Worm (Caenorhabditis elegans): Measurements from ENCODE around the gene frpr-15.

frpr-15 gene

DNA sequence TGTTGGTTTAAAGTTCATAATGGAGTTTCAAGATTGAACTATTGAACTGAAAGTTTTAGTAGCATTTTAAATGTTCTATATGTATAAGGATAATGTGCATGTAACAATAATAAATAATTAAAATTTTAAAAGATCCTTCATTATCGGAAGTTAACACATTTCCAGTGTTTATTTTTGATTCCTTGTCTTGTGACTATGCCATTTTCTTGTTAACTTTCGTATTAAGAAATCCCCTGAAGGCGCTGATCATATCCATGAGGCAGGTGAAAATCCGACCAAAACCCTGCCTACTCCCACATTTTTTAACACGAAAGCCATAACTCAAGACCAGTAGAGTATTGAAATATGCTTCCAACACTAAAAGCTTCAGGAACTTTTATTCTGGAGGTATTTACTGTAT is 39.8 kb downstream of the frpr-15 start, which contains the start of gene R11D1.7:
Gene R11D1.7, plus strand, starts transcription at position 301 of the 400 bp plus-strand sequence.
- TF ChIP-seq odd-2 (tag; optimal IDR thresholded peaks at IDR 0.05) (no peak), ttx-3 (tag; optimal IDR thresholded peaks at IDR 0.05) (no peak), ets-4 (tag; optimal IDR thresholded peaks at IDR 0.05) (no peak), unc-3 (GFP tag; conservative IDR thresholded peaks at IDR 0.05) (no peak), unc-3 (tag; optimal IDR thresholded peaks at IDR 0.05) (no peak), F13H6.1 (tag; optimal IDR thresholded peaks at IDR 0.05) (no peak), pros-1 (tag; optimal IDR thresholded peaks at IDR 0.05) (no peak), pha-4 (tag; optimal IDR thresholded peaks at IDR 0.05) (no peak), Y22D7AL.16 (tag; optimal IDR thresholded peaks at IDR 0.05) (no peak), ceh-19 (GFP tag; optimal IDR thresholded peaks at IDR 0.05) (no peak), ahr-1 (tag; optimal IDR thresholded peaks at IDR 0.05) (no peak), pag-3 (tag; optimal IDR thresholded peaks at IDR 0.05; ENCODE audit: borderline replicate concordance) (no peak), elt-2 (tag; optimal IDR thresholded peaks at IDR 0.05) (no peak), sox-4 (tag; optimal IDR thresholded peaks at IDR 0.05) (no peak), ref-2 (tag; optimal IDR thresholded peaks at IDR 0.05) (no peak)

ce11 chrV:12725893-12726292 is 46.0 kb downstream of the frpr-15 start, which contains the start of gene R11D1.12:
TSS of gene R11D1.12 (minus strand) at chrV:12725993.
- no peak for TF ChIP-seq ceh-18 (tag; optimal IDR thresholded peaks at IDR 0.05)
- no peak for TF ChIP-seq nhr-232 (tag; optimal IDR thresholded peaks at IDR 0.05)
- TF ChIP-seq odd-2 (tag; optimal IDR thresholded peaks at IDR 0.05): no peak
- TF ChIP-seq ceh-24 (tag; optimal IDR thresholded peaks at IDR 0.05): no peak
- TF ChIP-seq T23F11.4 (GFP tag; optimal IDR thresholded peaks at IDR 0.05): no peak
- no peak for TF ChIP-seq ceh-9 (tag; optimal IDR thresholded peaks at IDR 0.05)
- TF ChIP-seq pha-4 (tag; optimal IDR thresholded peaks at IDR 0.05): no peak
- no peak for TF ChIP-seq npax-4 (tag; optimal IDR thresholded peaks at IDR 0.05)
- TF ChIP-seq fkh-10 (GFP tag; optimal IDR thresholded peaks at IDR 0.05): no peak
- no peak for TF ChIP-seq lim-6 (tag; optimal IDR thresholded peaks at IDR 0.05)
- no peak for TF ChIP-seq rnt-1 (tag; optimal IDR thresholded peaks at IDR 0.05)
- no peak for TF ChIP-seq tbx-7 (tag; optimal IDR thresholded peaks at IDR 0.05)
- no peak for TF ChIP-seq K02D7.2 (tag; optimal IDR thresholded peaks at IDR 0.05)

DNA sequence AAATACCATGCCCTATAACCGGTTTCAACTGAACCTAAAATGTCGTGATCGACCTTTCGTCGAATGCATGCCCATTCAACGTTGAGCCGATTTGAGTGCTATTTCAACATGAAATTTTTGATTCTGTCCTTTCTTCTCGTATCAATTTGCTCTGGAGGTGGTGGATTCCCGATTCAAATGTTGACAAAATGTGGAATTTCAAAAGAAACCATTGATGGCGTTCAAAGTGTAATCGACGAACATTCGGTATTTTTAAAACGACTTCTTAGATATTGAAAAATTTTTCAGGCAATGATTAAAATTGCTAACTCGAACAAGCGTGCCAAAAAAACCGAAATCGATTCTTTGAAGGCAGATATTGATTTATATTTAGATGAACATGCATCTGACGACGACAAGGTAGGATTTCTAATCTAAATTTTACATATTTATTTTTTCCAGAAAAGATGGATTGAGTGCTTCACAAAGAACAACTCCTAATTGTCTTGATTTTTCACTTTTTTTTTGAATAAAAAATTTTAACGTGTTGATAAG is 47.3 kb downstream of the frpr-15 start, which contains the start of gene R11D1.13:
Gene R11D1.13, plus strand, starts transcription at position 51 of the 534 bp plus-strand sequence.
- TF ChIP-seq mec-3 (tag; optimal IDR thresholded peaks at IDR 0.05; ENCODE audit: borderline replicate concordance) (no peak), pros-1 (tag; optimal IDR thresholded peaks at IDR 0.05) (no peak), ceh-22 (tag; optimal IDR thresholded peaks at IDR 0.05) (no peak), unc-55 (GFP tag; optimal IDR thresholded peaks at IDR 0.05) (no peak), ets-4 (tag; optimal IDR thresholded peaks at IDR 0.05) (no peak), hlh-30 (tag; optimal IDR thresholded peaks at IDR 0.05; ENCODE audit: insufficient read depth) (no peak), nhr-11 (tag; optimal IDR thresholded peaks at IDR 0.05) (no peak), tbx-2 (tag; optimal IDR thresholded peaks at IDR 0.05) (no peak), zip-5 (tag; optimal IDR thresholded peaks at IDR 0.05) (no peak), fkh-10 (GFP tag; optimal IDR thresholded peaks at IDR 0.05) (no peak), ceh-45 (GFP tag; IDR thresholded peaks at IDR 0.05) (no peak), fax-1 (tag; optimal IDR thresholded peaks at IDR 0.05) (no peak), ceh-18 (tag; optimal IDR thresholded peaks at IDR 0.05) (no peak), pax-1 (tag; optimal IDR thresholded peaks at IDR 0.05) (no peak)

DNA sequence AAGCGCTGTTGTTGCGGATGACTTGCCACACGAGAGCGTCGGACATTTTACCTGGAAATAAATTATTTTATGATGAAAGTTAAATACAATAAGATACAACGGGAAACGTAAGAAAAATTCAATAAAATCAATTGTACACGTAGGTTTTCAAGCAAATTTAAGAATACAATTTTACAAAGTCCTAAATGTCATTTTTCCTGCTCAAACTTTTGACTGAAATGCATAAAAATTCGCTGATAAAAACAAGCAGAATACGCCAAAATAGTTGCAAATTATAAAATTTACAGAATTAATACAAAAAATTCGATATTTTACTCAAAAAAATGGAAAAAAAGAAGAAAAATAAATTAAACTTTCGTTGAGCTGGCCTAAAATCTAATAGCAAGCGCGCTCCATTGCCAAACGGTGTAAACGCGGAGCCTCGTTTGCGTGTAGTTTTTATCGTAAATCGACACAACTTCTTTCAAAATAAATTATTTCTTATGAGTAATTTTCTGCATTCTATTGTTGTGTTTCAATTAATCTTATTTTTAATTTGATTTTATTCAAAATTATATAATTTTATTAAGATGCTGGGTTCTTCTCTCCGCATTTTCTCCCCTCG is 48.3 kb downstream of the frpr-15 start, which contains the start of the genes rpl-28 and mrpl-49:
Gene rpl-28, minus strand, starts transcription at position 51 of the 604 bp plus-strand sequence.
Gene mrpl-49, plus strand, starts transcription at position 570 of the 604 bp plus-strand sequence.
- TF ChIP-seq nfya-1 (tag; optimal IDR thresholded peaks at IDR 0.05) (peak; percentile 76), nhr-11 (tag; optimal IDR thresholded peaks at IDR 0.05) (no peak), C38D4.7 (GFP tag; optimal IDR thresholded peaks at IDR 0.05) (no peak), lin-11 (tag; optimal IDR thresholded peaks at IDR 0.05) (no peak), pros-1 (tag; optimal IDR thresholded peaks at IDR 0.05) (no peak), sox-2 (GFP tag; IDR thresholded peaks at IDR 0.05) (no peak), ceh-34 (tag; optimal IDR thresholded peaks at IDR 0.05) (peak; percentile 16), hlh-8 (tag; optimal IDR thresholded peaks at IDR 0.05) (no peak), ceh-18 (tag; optimal IDR thresholded peaks at IDR 0.05) (peak; percentile 17), unc-42 (tag; optimal IDR thresholded peaks at IDR 0.05) (peak; percentile 84), elt-2 (tag; optimal IDR thresholded peaks at IDR 0.05) (peak; percentile 36), sox-4 (tag; optimal IDR thresholded peaks at IDR 0.05) (no peak), ttx-3 (tag; optimal IDR thresholded peaks at IDR 0.05) (peak; percentile 5), dve-1 (tag; optimal IDR thresholded peaks at IDR 0.05) (peak; percentile 63), ceh-14 (tag; optimal IDR thresholded peaks at IDR 0.05) (peak; percentile 3), ceh-2 (tag; optimal IDR thresholded peaks at IDR 0.05) (no peak), ahr-1 (tag; optimal IDR thresholded peaks at IDR 0.05) (no peak), unc-86 (tag; optimal IDR thresholded peaks at IDR 0.05) (peak; percentile 4)
